Fruit fly (Drosophila melanogaster) whole organism, embryonic: Measurements from ENCODE around the gene CG13947.
A peak's percentile ranks its signal among the peaks of the same experiment; 100 is the strongest.

Experiments
- ATbp ChIP-seq: fragments of 200-800 bp; sonication (Bioruptor generic); optimal IDR thresholded peaks from 2 replicates; lab custom pipeline; 2017; ENCODE audit warnings: missing biosample characterization, mild to moderate bottlenecking, missing genetic modification characterization, missing genetic modification reagents
- Bdp1 ChIP-seq: fragments of 200-800 bp; sonication (Bioruptor generic); optimal IDR thresholded peaks from 3 replicates; lab custom pipeline; 2016; ENCODE audit warnings: missing biosample characterization, missing genetic modification characterization
- CG10209 ChIP-seq: fragments of 200-800 bp; sonication (Bioruptor generic); optimal IDR thresholded peaks from 3 replicates; lab custom pipeline; 2017; ENCODE audit warnings: missing biosample characterization, mild to moderate bottlenecking, missing genetic modification characterization, missing genetic modification reagents
- CG10543 ChIP-seq: fragments of 200-800 bp; sonication (Bioruptor generic); optimal IDR thresholded peaks from 3 replicates; lab custom pipeline; 2017; ENCODE audit warnings: missing biosample characterization, mild to moderate bottlenecking, missing genetic modification characterization, moderate library complexity
- CG12071 ChIP-seq: fragments of 200-800 bp; sonication (Bioruptor generic); optimal IDR thresholded peaks from 3 replicates; lab custom pipeline; 2018; ENCODE audit warnings: missing biosample characterization, mild to moderate bottlenecking, missing genetic modification characterization
- CG12104 ChIP-seq: fragments of 200-800 bp; sonication (Bioruptor generic); optimal IDR thresholded peaks from 3 replicates; lab custom pipeline; 2016; ENCODE audit warnings: missing biosample characterization, missing genetic modification characterization
- CG1233 ChIP-seq: fragments of 200-800 bp; sonication (Bioruptor generic); optimal IDR thresholded peaks from 4 replicates; lab custom pipeline; 2018; ENCODE audit warnings: missing biosample characterization, mild to moderate bottlenecking, missing genetic modification characterization
- CG15601 ChIP-seq: fragments of 200-800 bp; sonication (Bioruptor generic); optimal IDR thresholded peaks from 3 replicates; lab custom pipeline; 2019; ENCODE audit warnings: missing biosample characterization, mild to moderate bottlenecking, missing genetic modification characterization, moderate library complexity
- CG17359 ChIP-seq: fragments of 200-800 bp; sonication (Bioruptor generic); optimal IDR thresholded peaks from 3 replicates; lab custom pipeline; 2018; ENCODE audit warnings: missing biosample characterization, mild to moderate bottlenecking, missing genetic modification characterization, moderate library complexity
- CG18599 ChIP-seq: fragments of 200-800 bp; sonication (Bioruptor generic); optimal IDR thresholded peaks from 3 replicates; lab custom pipeline; 2017; ENCODE audit warnings: missing biosample characterization, missing genetic modification characterization, mild to moderate bottlenecking, moderate library complexity, missing genetic modification reagents
- CG31365 ChIP-seq: fragments of 200-800 bp; sonication (Bioruptor generic); optimal IDR thresholded peaks from 2 replicates; lab custom pipeline; 2018; ENCODE audit warnings: missing biosample characterization, mild to moderate bottlenecking, missing genetic modification characterization
- CG3838 ChIP-seq: fragments of 200-800 bp; sonication (Bioruptor generic); optimal IDR thresholded peaks from 3 replicates; lab custom pipeline; 2016; ENCODE audit warnings: missing biosample characterization, missing genetic modification characterization
- CG4282 ChIP-seq: fragments of 200-800 bp; sonication (Bioruptor generic); optimal IDR thresholded peaks from 2 replicates; lab custom pipeline; 2016; ENCODE audit warnings: missing biosample characterization, missing genetic modification characterization
- CG4360 ChIP-seq: fragments of 200-800 bp; sonication (Bioruptor generic); IDR thresholded peaks from 2 replicates; pipeline ENCODE4 v1.3.6; 2022; ENCODE audit warnings: missing biosample characterization, missing genetic modification characterization
- CG43689 ChIP-seq: fragments of 200-800 bp; sonication (Bioruptor generic); IDR thresholded peaks from 2 replicates; pipeline ENCODE4 v1.3.6; 2022; ENCODE audit warnings: missing biosample characterization, missing genetic modification characterization
- CG5180 ChIP-seq: fragments of 200-800 bp; sonication (Bioruptor generic); optimal IDR thresholded peaks from 3 replicates; lab custom pipeline; 2017; ENCODE audit warnings: missing biosample characterization, missing genetic modification characterization, mild to moderate bottlenecking, moderate library complexity, missing genetic modification reagents
- CG6813 ChIP-seq: fragments of 200-800 bp; sonication (Bioruptor generic); optimal IDR thresholded peaks from 2 replicates; lab custom pipeline; 2017; ENCODE audit warnings: missing biosample characterization, missing genetic modification characterization, mild to moderate bottlenecking, moderate library complexity, missing genetic modification reagents
- CG6854 ChIP-seq: fragments of 200-800 bp; sonication (Bioruptor generic); optimal IDR thresholded peaks from 3 replicates; lab custom pipeline; 2017; ENCODE audit warnings: missing biosample characterization, mild to moderate bottlenecking, missing genetic modification characterization
- CG7357 ChIP-seq: fragments of 200-800 bp; sonication (Bioruptor generic); IDR thresholded peaks from 3 replicates; pipeline ENCODE4 v1.3.6; 2022; ENCODE audit warnings: missing biosample characterization, missing genetic modification characterization
- CG7839 ChIP-seq: fragments of 200-800 bp; sonication (Bioruptor generic); optimal IDR thresholded peaks from 3 replicates; lab custom pipeline; 2018; ENCODE audit warnings: missing biosample characterization, mild to moderate bottlenecking, missing genetic modification characterization, moderate library complexity
- CG8290 ChIP-seq, 3 experiments: fragments of 200-800 bp; sonication (Bioruptor generic); optimal IDR thresholded peaks; 2 replicates each; lab custom pipeline; 2016 to 2019; ENCODE audit warnings: missing biosample characterization in 3 of 3, missing genetic modification characterization in 3 of 3, mild to moderate bottlenecking in 2 of 3, moderate library complexity in 1 of 3
- CG8924 ChIP-seq: fragments of 200-800 bp; optimal IDR thresholded peaks from 3 replicates; lab custom pipeline; 2019; ENCODE audit warnings: missing biosample characterization, mild to moderate bottlenecking, missing genetic modification characterization, moderate library complexity
- D19B ChIP-seq: fragments of 200-800 bp; sonication (Bioruptor generic); optimal IDR thresholded peaks from 2 replicates; lab custom pipeline; 2017; ENCODE audit warnings: missing biosample characterization, mild to moderate bottlenecking, missing genetic modification characterization
- Deaf1 ChIP-seq: fragments of 200-800 bp; optimal IDR thresholded peaks from 3 replicates; lab custom pipeline; 2019; ENCODE audit warnings: missing biosample characterization, mild to moderate bottlenecking, missing genetic modification characterization, moderate library complexity
- Dek ChIP-seq: fragments of 200-800 bp; sonication (Bioruptor generic); optimal IDR thresholded peaks from 3 replicates; lab custom pipeline; 2019; ENCODE audit warnings: missing biosample characterization, mild to moderate bottlenecking, missing genetic modification characterization, moderate library complexity
- Dip3 ChIP-seq: fragments of 200-800 bp; sonication (Bioruptor generic); optimal IDR thresholded peaks from 3 replicates; lab custom pipeline; 2016; ENCODE audit warnings: missing biosample characterization, missing genetic modification characterization
- HHEX ChIP-seq: fragments of 200-800 bp; sonication (Bioruptor generic); optimal IDR thresholded peaks from 3 replicates; lab custom pipeline; 2017; ENCODE audit warnings: missing biosample characterization, mild to moderate bottlenecking, missing genetic modification characterization, missing genetic modification reagents
- HLH54F ChIP-seq: fragments of 200-800 bp; sonication (Bioruptor generic); optimal IDR thresholded peaks from 3 replicates; lab custom pipeline; 2016; ENCODE audit warnings: missing biosample characterization, missing genetic modification characterization
- Hand ChIP-seq: fragments of 200-800 bp; sonication (Bioruptor generic); optimal IDR thresholded peaks from 2 replicates; lab custom pipeline; 2017; ENCODE audit warnings: mild to moderate bottlenecking, missing biosample characterization, missing genetic modification reagents, missing genetic modification characterization
- Hmr ChIP-seq: fragments of 200-800 bp; sonication (Bioruptor generic); optimal IDR thresholded peaks from 3 replicates; lab custom pipeline; 2017; ENCODE audit warnings: mild to moderate bottlenecking, missing biosample characterization, missing genetic modification reagents, missing genetic modification characterization
- Sox102F ChIP-seq: fragments of 200-800 bp; sonication (Bioruptor generic); optimal IDR thresholded peaks from 2 replicates; lab custom pipeline; 2018; ENCODE audit warnings: missing biosample characterization, mild to moderate bottlenecking, missing genetic modification characterization, moderate library complexity
- ab ChIP-seq: fragments of 200-800 bp; sonication (Bioruptor generic); optimal IDR thresholded peaks from 2 replicates; lab custom pipeline; 2016; ENCODE audit warnings: missing biosample characterization, missing genetic modification characterization
- abd-A ChIP-seq: fragments of 200-800 bp; sonication (Bioruptor generic); optimal IDR thresholded peaks from 3 replicates; lab custom pipeline; 2019; ENCODE audit warnings: missing biosample characterization, mild to moderate bottlenecking, missing genetic modification characterization, moderate library complexity
- ewg ChIP-seq: fragments of 200-800 bp; sonication (Bioruptor generic); optimal IDR thresholded peaks from 3 replicates; lab custom pipeline; 2017; ENCODE audit warnings: mild to moderate bottlenecking, missing biosample characterization, missing genetic modification reagents, missing genetic modification characterization
- insv ChIP-seq, 2 experiments: fragments of 200-800 bp; sonication (Bioruptor generic); optimal IDR thresholded peaks; 3 replicates each; lab custom pipeline; 2016 to 2018; ENCODE audit warnings: missing biosample characterization in 2 of 2, missing genetic modification characterization in 2 of 2
- lab ChIP-seq: fragments of 200-800 bp; sonication (Bioruptor generic); optimal IDR thresholded peaks from 3 replicates; lab custom pipeline; 2017; ENCODE audit warnings: missing biosample characterization, missing genetic modification characterization, mild to moderate bottlenecking, moderate library complexity, missing genetic modification reagents
- lilli ChIP-seq: fragments of 200-800 bp; sonication (Bioruptor generic); optimal IDR thresholded peaks from 3 replicates; lab custom pipeline; 2016; ENCODE audit warnings: missing biosample characterization, missing genetic modification characterization
- maf-S ChIP-seq: fragments of 200-800 bp; sonication (Bioruptor generic); optimal IDR thresholded peaks from 2 replicates; lab custom pipeline; 2016; ENCODE audit warnings: missing biosample characterization, missing genetic modification characterization
- mirr ChIP-seq: fragments of 200-800 bp; sonication (Bioruptor generic); optimal IDR thresholded peaks from 3 replicates; lab custom pipeline; 2018; ENCODE audit warnings: missing biosample characterization, mild to moderate bottlenecking, missing genetic modification characterization
- otp ChIP-seq: fragments of 200-800 bp; sonication (Bioruptor generic); IDR thresholded peaks from 3 replicates; pipeline ENCODE4, ENCODE4 v1.3.6; 2022; ENCODE audit warnings: missing biosample characterization, missing genetic modification characterization
- pho ChIP-seq: fragments of 200-800 bp; sonication (Bioruptor generic); optimal IDR thresholded peaks from 2 replicates; lab custom pipeline; 2016; ENCODE audit warnings: missing biosample characterization, missing genetic modification characterization
- schlank ChIP-seq: fragments of 200-800 bp; sonication (Bioruptor generic); optimal IDR thresholded peaks from 2 replicates; lab custom pipeline; 2018; ENCODE audit warnings: missing biosample characterization, mild to moderate bottlenecking, missing genetic modification characterization
- scrt ChIP-seq: fragments of 200-800 bp; sonication (Bioruptor generic); optimal IDR thresholded peaks from 2 replicates; lab custom pipeline; 2018; ENCODE audit warnings: missing biosample characterization, mild to moderate bottlenecking, missing genetic modification characterization, moderate library complexity
- sens ChIP-seq: fragments of 200-800 bp; sonication (Bioruptor generic); peaks from one replicate; lab custom pipeline; 2016; ENCODE audit warnings: missing biosample characterization, missing genetic modification characterization
- slbo ChIP-seq: fragments of 200-800 bp; sonication (Bioruptor generic); IDR thresholded peaks from 2 replicates; pipeline ENCODE4 v1.3.6; 2022; ENCODE audit warnings: missing biosample characterization, missing genetic modification characterization
- zfh2 ChIP-seq: fragments of 200-800 bp; sonication (Bioruptor generic); optimal IDR thresholded peaks from 2 replicates; lab custom pipeline; 2016; ENCODE audit warnings: missing biosample characterization, missing genetic modification characterization

Gene CG13947

DNA sequence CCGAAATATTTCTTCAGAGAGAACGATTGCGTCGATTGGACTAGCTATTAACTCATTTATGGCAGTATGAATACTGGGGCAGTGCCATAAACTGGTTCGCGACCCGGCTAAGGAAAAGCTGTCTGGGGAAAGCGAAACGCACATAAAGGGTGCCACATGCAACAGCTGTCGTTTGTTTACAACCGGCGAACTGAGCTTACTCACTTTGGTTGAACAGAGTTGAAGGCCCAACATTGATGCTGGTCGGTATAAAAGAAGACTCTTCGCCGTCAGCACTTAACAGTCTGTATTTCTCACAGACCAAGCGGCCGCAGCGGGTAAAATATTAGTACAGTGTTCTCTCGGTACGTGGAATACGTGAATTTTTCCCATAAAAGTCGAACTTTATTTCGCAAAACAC is 33.2 kb upstream of the CG13947 start (continued):
- TF ChIP-seq Sox102F (GFP tag; lab: Kevin White, UChicago) (peak; percentile 19), ATbp (GFP tag; lab: Kevin White, UChicago) (peak; percentile 5), Hand (GFP tag; lab: Kevin White, UChicago) (no peak), ab (no peak), lilli (GFP tag; lab: Kevin White, UChicago) (peak; percentile 9), CG3838 (GFP tag; lab: Kevin White, UChicago) (no peak), CG1233 (GFP tag; lab: Kevin White, UChicago) (peak; percentile 2), CG12071 (GFP tag; lab: Kevin White, UChicago) (peak; percentile 35), abd-A (tag; lab: Kevin White, UChicago) (peak; percentile 40), CG17359 (no peak), otp (GFP tag; lab: Robert Waterston, UW) (no peak), CG7357 (GFP tag; lab: Robert Waterston, UW) (no peak), Dek (tag; lab: Kevin White, UChicago) (no peak), HLH54F (GFP tag; lab: Kevin White, UChicago) (no peak), Bdp1 (GFP tag; lab: Kevin White, UChicago) (no peak), CG10209 (GFP tag; lab: Kevin White, UChicago) (no peak), Dip3 (GFP tag; lab: Kevin White, UChicago) (no peak), CG7839 (tag; lab: Kevin White, UChicago) (peak; percentile 17), CG31365 (peak; percentile 30), D19B (no peak), CG6813 (peak; percentile 14), slbo (GFP tag; lab: Robert Waterston, UW) (0 out of 2 replicates have a peak, but pooled peaks have one; percentile 15), sens (GFP tag; lab: Kevin White, UChicago) (peak; percentile 83), CG43689 (GFP tag; lab: Robert Waterston, UW) (no peak)

DNA sequence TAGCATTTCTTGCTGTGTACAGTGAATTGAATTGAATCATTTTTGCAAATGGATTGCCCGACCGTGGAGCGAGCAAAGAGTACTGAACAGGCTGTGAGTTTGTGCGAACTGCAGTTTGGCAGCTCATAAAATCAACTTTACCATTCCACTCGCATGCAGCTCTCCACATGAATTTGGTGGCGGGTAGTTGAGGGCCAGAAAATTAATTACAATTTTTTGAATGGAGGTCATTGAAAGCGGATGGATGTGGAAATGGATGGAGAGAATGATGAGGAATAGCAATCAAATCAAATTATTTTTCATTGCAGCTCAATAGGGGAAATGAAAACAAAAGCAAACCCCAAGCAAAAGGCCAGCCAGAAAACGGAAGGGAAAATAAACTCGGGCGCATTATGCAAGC is 29.3 kb upstream of the CG13947 start, which contains the start of gene GABA-B-R3:
Gene GABA-B-R3, plus strand, starts transcription at position 301 of the 400 bp plus-strand sequence.
- TF ChIP-seq CG8924, result no peak
- TF ChIP-seq maf-S (GFP tag; lab: Kevin White, UChicago), result no peak
- no peak for TF ChIP-seq CG10543 (GFP tag; lab: Kevin White, UChicago)
- no peak for TF ChIP-seq zfh2
- TF ChIP-seq HHEX (GFP tag; lab: Kevin White, UChicago), result no peak
- TF ChIP-seq schlank (tag; lab: Kevin White, UChicago), result no peak
- TF ChIP-seq CG4360 (GFP tag; lab: Robert Waterston, UW), result no peak
- no peak for TF ChIP-seq CG12104 (GFP tag; lab: Kevin White, UChicago)
- TF ChIP-seq CG8290 (GFP tag; optimal IDR thresholded peaks at IDR 0.05; lab: Kevin White, UChicago), result no peak
- no peak for TF ChIP-seq CG8290 (tag; optimal IDR thresholded peaks at IDR 0.05; lab: Kevin White, UChicago)
- TF ChIP-seq pho, result no peak
- no peak for TF ChIP-seq mirr (GFP tag; lab: Kevin White, UChicago)

DNA sequence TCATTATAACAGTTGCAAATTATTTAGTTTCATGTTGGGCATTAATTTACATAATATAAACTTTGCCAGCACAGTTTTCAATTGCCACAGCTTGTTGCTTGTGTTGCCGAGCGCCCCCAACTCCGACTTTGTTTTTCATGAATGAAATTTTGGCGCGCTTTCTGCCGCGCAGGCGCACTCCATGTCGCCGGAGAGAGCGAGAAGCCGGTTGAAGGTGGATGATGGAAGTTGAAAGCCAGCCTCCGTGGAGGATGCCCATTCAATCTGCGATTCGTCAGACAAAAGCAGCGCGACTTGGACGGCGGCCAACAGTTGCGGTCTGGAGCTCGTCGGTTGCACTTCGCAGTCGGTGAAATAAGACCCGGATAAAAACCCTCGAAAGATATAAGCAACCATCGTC is 28.7 kb upstream of the CG13947 start:
- TF ChIP-seq CG6854 (GFP tag; lab: Kevin White, UChicago) (peak; percentile 1), CG5180 (GFP tag; lab: Kevin White, UChicago) (no peak), CG18599 (peak; percentile 1), CG4282 (GFP tag; lab: Kevin White, UChicago) (no peak), lab (GFP tag; lab: Kevin White, UChicago) (peak; percentile 13), insv (GFP tag; optimal IDR thresholded peaks at IDR 0.05; lab: Kevin White, UChicago) (no peak), Deaf1 (peak; percentile 30), ewg (GFP tag; lab: Kevin White, UChicago) (peak; percentile 58), CG15601 (tag; lab: Kevin White, UChicago) (peak; percentile 97), Hmr (GFP tag; lab: Kevin White, UChicago) (peak; percentile 16), scrt (GFP tag; lab: Kevin White, UChicago) (peak; percentile 75)
- TF ChIP-seq, all 482 proteins: peak for 8
